Worm (Caenorhabditis elegans) whole organism, L2 larva: ENCODE results near the gene Y54G2A.11.

Experiments
- ZK546.5 ChIP-seq: sonication (generic microtip); optimal IDR thresholded peaks from 2 replicates; lab custom pipeline; 2017; ENCODE audit warnings: missing biosample characterization, missing genetic modification characterization
- aly-2 ChIP-seq: fragments of 150-350 bp; optimal IDR thresholded peaks from 2 replicates; lab custom pipeline; 2014; ENCODE audit warnings: missing biosample characterization, missing genetic modification characterization
- ama-1 ChIP-seq: fragments of 150-350 bp; optimal IDR thresholded peaks from 2 replicates; lab custom pipeline; 2018; ENCODE audit warnings: inconsistent platforms
- ceh-82 ChIP-seq: fragments of 150-350 bp; optimal IDR thresholded peaks from 2 replicates; lab custom pipeline; 2014; ENCODE audit warnings: missing biosample characterization, missing genetic modification characterization
- fos-1 ChIP-seq: fragments of 150-350 bp; optimal IDR thresholded peaks from 2 replicates; lab custom pipeline; 2014; ENCODE audit warnings: missing biosample characterization, missing genetic modification characterization
- lin-39 ChIP-seq: fragments of 150-350 bp; optimal IDR thresholded peaks from 2 replicates; lab custom pipeline; 2014; ENCODE audit warnings: missing biosample characterization, missing genetic modification reagents, missing genetic modification characterization
- mdl-1 ChIP-seq, 2 experiments: fragments of 150-350 bp in 1 of 2; sonication (generic microtip) in 1 of 2; optimal IDR thresholded peaks; 2 replicates each; lab custom pipeline; 2017; ENCODE audit warnings: missing biosample characterization in 2 of 2, missing genetic modification characterization in 2 of 2
- nhr-10 ChIP-seq: sonication (generic microtip); optimal IDR thresholded peaks from 2 replicates; lab custom pipeline; 2017; ENCODE audit warnings: missing biosample characterization, missing genetic modification characterization
- nhr-23 ChIP-seq: fragments of 150-350 bp; optimal IDR thresholded peaks from 2 replicates; lab custom pipeline; 2014; ENCODE audit warnings: missing biosample characterization, missing genetic modification reagents, missing genetic modification characterization
- nhr-237 ChIP-seq: fragments of 150-350 bp; optimal IDR thresholded peaks from 2 replicates; lab custom pipeline; 2014; ENCODE audit warnings: missing biosample characterization, missing genetic modification characterization
- nhr-77 ChIP-seq: fragments of 150-350 bp; optimal IDR thresholded peaks from 2 replicates; lab custom pipeline; 2014; ENCODE audit warnings: missing biosample characterization, missing genetic modification characterization
- sem-4 ChIP-seq: fragments of 150-350 bp; optimal IDR thresholded peaks from 2 replicates; lab custom pipeline; 2014; ENCODE audit warnings: missing biosample characterization, missing genetic modification reagents, missing genetic modification characterization
- skn-1 ChIP-seq: sonication (generic microtip); optimal IDR thresholded peaks from 2 replicates; lab custom pipeline; 2017; ENCODE audit warnings: missing biosample characterization, missing genetic modification characterization
- ztf-11 ChIP-seq: sonication (generic microtip); optimal IDR thresholded peaks from 2 replicates; lab custom pipeline; 2017; ENCODE audit warnings: missing biosample characterization, missing genetic modification characterization

DNA sequence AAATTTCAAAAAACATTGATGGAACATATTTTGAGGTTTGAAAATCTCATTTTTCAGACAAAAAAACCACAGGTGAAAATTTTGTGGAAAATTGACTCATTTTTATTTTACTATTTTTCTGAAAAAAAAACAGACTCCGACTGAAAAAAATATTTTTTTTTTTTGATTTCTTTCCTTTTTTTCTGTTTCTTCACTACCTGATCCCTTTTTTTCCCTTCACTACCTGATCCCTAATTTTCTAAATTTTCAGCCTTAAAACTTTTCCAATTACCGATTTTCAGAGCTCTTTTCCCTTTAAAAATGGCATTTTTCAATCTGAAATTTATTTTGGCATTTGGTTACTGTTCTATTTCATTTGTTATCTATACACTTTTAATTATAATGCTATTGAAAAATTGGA lies 9.2 kb downstream of the Y54G2A.11 start, which contains the start of gene Y54G2A.77:
- no peak for TF ChIP-seq mdl-1 (tag; optimal IDR thresholded peaks at IDR 0.05; lab: Kevin White, UChicago)
- TF ChIP-seq ceh-82 (tag; lab: Kevin White, UChicago), result no peak
- TF ChIP-seq nhr-23, result no peak
- TF ChIP-seq ama-1, result no peak
- TF ChIP-seq nhr-237 (tag; lab: Kevin White, UChicago), result no peak
- no peak for TF ChIP-seq aly-2 (tag; lab: Kevin White, UChicago)
- no peak for TF ChIP-seq ZK546.5
- TF ChIP-seq nhr-10 (tag; lab: Kevin White, UChicago), result no peak
- TF ChIP-seq ztf-11 (tag; lab: Kevin White, UChicago), result no peak
- no peak for TF ChIP-seq sem-4 (tag; lab: Kevin White, UChicago)
- no peak for TF ChIP-seq lin-39 (tag; lab: Kevin White, UChicago)
- TF ChIP-seq nhr-77 (tag; lab: Kevin White, UChicago), result no peak
- no peak for TF ChIP-seq fos-1 (tag; lab: Kevin White, UChicago)
- no peak for TF ChIP-seq skn-1 (tag; lab: Kevin White, UChicago)
